Worm (Caenorhabditis elegans) whole organism, early embryonic: ENCODE measurements around the gene F53C3.1.

Experiments used
- B0310.2 ChIP-seq: sonication (generic microtip); optimal IDR thresholded peaks from 2 replicates; lab custom pipeline; 2016; ENCODE audit warnings: mild to moderate bottlenecking, missing genetic modification characterization, missing compliant biosample characterization
- aly-1 ChIP-seq: sonication (generic microtip); optimal IDR thresholded peaks from 2 replicates; lab custom pipeline; 2016; ENCODE audit warnings: missing genetic modification characterization, missing compliant biosample characterization
- ets-7 ChIP-seq: sonication (generic microtip); optimal IDR thresholded peaks from 2 replicates; lab custom pipeline; 2016; ENCODE audit warnings: missing genotype, missing genetic modification characterization, missing compliant biosample characterization
- hnd-1 ChIP-seq: sonication (generic microtip); optimal IDR thresholded peaks from 2 replicates; lab custom pipeline; 2016; ENCODE audit warnings: missing genetic modification characterization, missing compliant biosample characterization
- tbx-37 ChIP-seq: fragments of 200-800 bp; sonication (Bioruptor generic); conservative IDR thresholded peaks from 2 replicates; pipeline ENCODE4 v1.3.6; 2022; ENCODE audit warnings: missing genetic modification reagents, missing genetic modification characterization, missing compliant biosample characterization

DNA sequence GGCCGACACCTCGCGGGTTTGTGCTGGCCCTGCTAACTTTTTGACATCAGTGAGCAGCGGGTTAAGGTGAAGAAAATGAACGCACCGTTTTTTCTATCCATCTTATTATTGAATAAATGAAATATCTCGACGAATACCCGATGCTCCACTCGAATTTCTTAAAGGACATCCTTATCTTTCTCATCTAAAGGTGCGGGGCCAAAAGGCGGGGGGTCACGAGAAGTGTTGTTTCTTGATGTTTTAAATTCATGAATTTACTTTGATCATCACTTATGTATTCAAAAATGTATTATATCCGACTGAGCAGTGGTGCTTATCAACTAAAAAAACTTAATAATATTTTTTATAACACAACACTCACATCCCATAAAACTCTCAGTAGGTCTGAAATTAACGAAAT, 47.2 kb upstream of the F53C3.1 start, which contains the start of gene nhr-261:
- TF ChIP-seq ets-7 (tag; lab: Kevin White, UChicago) (no peak), tbx-37 (GFP tag; lab: Robert Waterston, UW) (no peak), hnd-1 (tag; lab: Kevin White, UChicago) (no peak), aly-1 (tag; lab: Kevin White, UChicago) (no peak), B0310.2 (tag; lab: Kevin White, UChicago) (no peak)
